Worm (Caenorhabditis elegans) whole organism, L2 larva: ENCODE measurements around the gene sqv-6.

ENCODE experiments used
- C34F6.9 ChIP-seq: fragments of 150-350 bp; optimal IDR thresholded peaks from 2 replicates; lab custom pipeline; 2014; ENCODE audit warnings: missing biosample characterization, missing genetic modification characterization
- F13H6.1 ChIP-seq: sonication (generic microtip); optimal IDR thresholded peaks from 2 replicates; lab custom pipeline; 2016; ENCODE audit warnings: missing genetic modification characterization, missing compliant biosample characterization
- R02D3.7 ChIP-seq: fragments of 150-350 bp; optimal IDR thresholded peaks from 2 replicates; lab custom pipeline; 2014; ENCODE audit warnings: missing biosample characterization, missing genetic modification characterization
- Y55F3AM.14 ChIP-seq: fragments of 200-800 bp; sonication (Bioruptor generic); optimal IDR thresholded peaks from 2 replicates; lab custom pipeline; 2018; ENCODE audit warnings: mild to moderate bottlenecking, missing genetic modification characterization, missing compliant biosample characterization
- alr-1 ChIP-seq: fragments of 150-350 bp; optimal IDR thresholded peaks from 2 replicates; lab custom pipeline; 2014; ENCODE audit warnings: missing biosample characterization, missing genetic modification characterization
- ama-1 ChIP-seq: fragments of 150-350 bp; optimal IDR thresholded peaks from 2 replicates; lab custom pipeline; 2018; ENCODE audit warnings: inconsistent platforms
- blmp-1 ChIP-seq: sonication (generic microtip); optimal IDR thresholded peaks from 2 replicates; lab custom pipeline; 2017; ENCODE audit warnings: missing genetic modification characterization, mild to moderate bottlenecking, missing compliant biosample characterization, antibody characterized with exemption, moderate library complexity; ENCODE audit not compliant: insufficient read depth
- ceh-16 ChIP-seq: fragments of 150-350 bp; optimal IDR thresholded peaks from 2 replicates; lab custom pipeline; 2014; ENCODE audit warnings: missing biosample characterization, missing genetic modification characterization
- ceh-82 ChIP-seq: fragments of 150-350 bp; optimal IDR thresholded peaks from 2 replicates; lab custom pipeline; 2014; ENCODE audit warnings: missing biosample characterization, missing genetic modification characterization
- crh-2 ChIP-seq: sonication (generic microtip); optimal IDR thresholded peaks from 2 replicates; lab custom pipeline; 2017; ENCODE audit warnings: missing biosample characterization, missing genetic modification characterization
- dmd-4 ChIP-seq: sonication (generic microtip); optimal IDR thresholded peaks from 2 replicates; lab custom pipeline; 2017; ENCODE audit warnings: missing biosample characterization, missing genetic modification characterization
- elt-1 ChIP-seq: fragments of 150-350 bp; optimal IDR thresholded peaks from 2 replicates; lab custom pipeline; 2014; ENCODE audit warnings: missing biosample characterization, missing genetic modification characterization
- elt-3 ChIP-seq: sonication (generic microtip); optimal IDR thresholded peaks from 2 replicates; lab custom pipeline; 2017; ENCODE audit warnings: missing biosample characterization, missing genetic modification characterization
- fos-1 ChIP-seq: fragments of 150-350 bp; optimal IDR thresholded peaks from 2 replicates; lab custom pipeline; 2014; ENCODE audit warnings: missing biosample characterization, missing genetic modification characterization
- gmeb-1 ChIP-seq: fragments of 150-350 bp; optimal IDR thresholded peaks from 2 replicates; lab custom pipeline; 2014; ENCODE audit warnings: missing biosample characterization, missing genetic modification characterization
- lin-13 ChIP-seq: fragments of 150-350 bp; optimal IDR thresholded peaks from 2 replicates; lab custom pipeline; 2014; ENCODE audit warnings: missing biosample characterization, missing genetic modification reagents, missing genetic modification characterization
- lin-39 ChIP-seq: fragments of 150-350 bp; optimal IDR thresholded peaks from 2 replicates; lab custom pipeline; 2014; ENCODE audit warnings: missing biosample characterization, missing genetic modification reagents, missing genetic modification characterization
- mab-5 ChIP-seq: fragments of 150-350 bp; optimal IDR thresholded peaks from 2 replicates; lab custom pipeline; 2014; ENCODE audit warnings: missing biosample characterization, missing genetic modification characterization
- mbf-1 ChIP-seq: sonication (generic microtip); optimal IDR thresholded peaks from 2 replicates; lab custom pipeline; 2017; ENCODE audit warnings: missing biosample characterization, missing genetic modification characterization
- nhr-11 ChIP-seq: fragments of 150-350 bp; optimal IDR thresholded peaks from 2 replicates; lab custom pipeline; 2014; ENCODE audit warnings: missing biosample characterization, missing genetic modification characterization
- nhr-12 ChIP-seq: fragments of 150-350 bp; optimal IDR thresholded peaks from 2 replicates; lab custom pipeline; 2014; ENCODE audit warnings: missing biosample characterization, missing genetic modification characterization
- nhr-129 ChIP-seq: fragments of 150-350 bp; optimal IDR thresholded peaks from 2 replicates; lab custom pipeline; 2014; ENCODE audit warnings: missing biosample characterization, missing genetic modification characterization
- nhr-21 ChIP-seq: fragments of 150-350 bp; optimal IDR thresholded peaks from 2 replicates; lab custom pipeline; 2014; ENCODE audit warnings: missing biosample characterization, missing genetic modification characterization
- nhr-23 ChIP-seq: fragments of 150-350 bp; optimal IDR thresholded peaks from 2 replicates; lab custom pipeline; 2014; ENCODE audit warnings: missing biosample characterization, missing genetic modification reagents, missing genetic modification characterization
- nhr-237 ChIP-seq: fragments of 150-350 bp; optimal IDR thresholded peaks from 2 replicates; lab custom pipeline; 2014; ENCODE audit warnings: missing biosample characterization, missing genetic modification characterization
- nhr-25 ChIP-seq: fragments of 150-350 bp; sonication (generic microtip); optimal IDR thresholded peaks from 3 replicates; lab custom pipeline; 2014; ENCODE audit warnings: missing biosample characterization, missing genetic modification characterization
- nhr-77 ChIP-seq: fragments of 150-350 bp; optimal IDR thresholded peaks from 2 replicates; lab custom pipeline; 2014; ENCODE audit warnings: missing biosample characterization, missing genetic modification characterization
- peb-1 ChIP-seq: fragments of 150-350 bp; optimal IDR thresholded peaks from 2 replicates; lab custom pipeline; 2014; ENCODE audit warnings: missing biosample characterization, missing genetic modification characterization
- sem-4 ChIP-seq: fragments of 150-350 bp; optimal IDR thresholded peaks from 2 replicates; lab custom pipeline; 2014; ENCODE audit warnings: missing biosample characterization, missing genetic modification reagents, missing genetic modification characterization
- skn-1 ChIP-seq: sonication (generic microtip); optimal IDR thresholded peaks from 2 replicates; lab custom pipeline; 2017; ENCODE audit warnings: missing biosample characterization, missing genetic modification characterization
- sma-9 ChIP-seq, 2 experiments: fragments of 150-350 bp in 1 of 2; sonication (generic microtip) in 1 of 2; optimal IDR thresholded peaks; 2 replicates each; lab custom pipeline; 2014 to 2016; ENCODE audit warnings: missing genetic modification characterization in 2 of 2, mild to moderate bottlenecking in 1 of 2, missing biosample characterization in 1 of 2, missing compliant biosample characterization in 1 of 2, missing genetic modification reagents in 1 of 2, moderate library complexity in 1 of 2
- snpc-4 ChIP-seq: fragments of 150-350 bp; optimal IDR thresholded peaks from 2 replicates; lab custom pipeline; 2014; ENCODE audit warnings: missing biosample characterization, missing genetic modification characterization
- unc-39 ChIP-seq: fragments of 150-350 bp; optimal IDR thresholded peaks from 2 replicates; lab custom pipeline; 2014; ENCODE audit warnings: missing biosample characterization, missing genetic modification characterization
- unc-62 ChIP-seq: fragments of 150-350 bp; optimal IDR thresholded peaks from 2 replicates; lab custom pipeline; 2014; ENCODE audit warnings: missing biosample characterization, missing genetic modification reagents, missing genetic modification characterization
- zag-1 ChIP-seq: fragments of 150-350 bp; optimal IDR thresholded peaks from 2 replicates; lab custom pipeline; 2014; ENCODE audit warnings: missing biosample characterization, missing genetic modification characterization
- ztf-1 ChIP-seq: fragments of 200-800 bp; sonication (Bioruptor generic); conservative IDR thresholded peaks from 2 replicates; pipeline ENCODE4 v1.3.6; 2022; ENCODE audit warnings: missing genetic modification characterization, missing compliant biosample characterization
- ztf-11 ChIP-seq: sonication (generic microtip); optimal IDR thresholded peaks from 2 replicates; lab custom pipeline; 2017; ENCODE audit warnings: missing biosample characterization, missing genetic modification characterization
- ztf-4 ChIP-seq: fragments of 150-350 bp; optimal IDR thresholded peaks from 2 replicates; lab custom pipeline; 2014; ENCODE audit warnings: missing biosample characterization, missing genetic modification characterization

sqv-6 gene

ce11 chrV:917488-917887 is 47.1 kb downstream of the sqv-6 start, which contains the start of gene H24K24.2:
Gene H24K24.2, plus strand, starts transcription at chrV:917788.
- TF ChIP-seq nhr-12 (tag; lab: Kevin White, UChicago) (no peak), sma-9 (GFP tag; optimal IDR thresholded peaks at IDR 0.05; lab: Kevin White, UChicago) (no peak), sma-9 (tag; optimal IDR thresholded peaks at IDR 0.05; lab: Kevin White, UChicago) (no peak), peb-1 (tag; lab: Kevin White, UChicago) (no peak), fos-1 (tag; lab: Kevin White, UChicago) (no peak), dmd-4 (no peak), nhr-21 (tag; lab: Kevin White, UChicago) (no peak), ztf-1 (GFP tag; lab: Robert Waterston, UW) (no peak), nhr-25 (no peak), unc-39 (no peak), elt-1 (tag; lab: Kevin White, UChicago) (no peak), mab-5 (tag; lab: Kevin White, UChicago) (no peak), nhr-77 (no peak), snpc-4 (tag; lab: Kevin White, UChicago) (no peak), nhr-237 (tag; lab: Kevin White, UChicago) (no peak), ama-1 (lab: Kevin White, UChicago) (no peak), crh-2 (tag; lab: Kevin White, UChicago) (no peak), mbf-1 (tag; lab: Kevin White, UChicago) (no peak), lin-13 (no peak), skn-1 (no peak), ztf-4 (tag; lab: Kevin White, UChicago) (no peak)

- TF ChIP-seq blmp-1 (no peak), sem-4 (no peak), lin-39 (tag; lab: Kevin White, UChicago) (no peak), nhr-237 (tag; lab: Kevin White, UChicago) (no peak), unc-62 (GFP tag; lab: Kevin White, UChicago) (no peak), gmeb-1 (no peak), mab-5 (tag; lab: Kevin White, UChicago) (no peak), ztf-4 (tag; lab: Kevin White, UChicago) (no peak), lin-13 (no peak), ztf-11 (tag; lab: Kevin White, UChicago) (no peak), alr-1 (no peak), nhr-21 (tag; lab: Kevin White, UChicago) (no peak), ceh-16 (tag; lab: Kevin White, UChicago) (no peak), nhr-11 (no peak), Y55F3AM.14 (GFP tag; lab: Kevin White, UChicago) (no peak), nhr-23 (tag; lab: Kevin White, UChicago) (no peak), dmd-4 (no peak), elt-3 (tag; lab: Kevin White, UChicago) (no peak)
Measured at ce11 chrV:915716-916115, 48.9 kb downstream of the sqv-6 start.

- TF ChIP-seq nhr-25 (no peak), ama-1 (lab: Kevin White, UChicago) (no peak), Y55F3AM.14 (GFP tag; lab: Kevin White, UChicago) (no peak), nhr-129 (tag; lab: Kevin White, UChicago) (no peak), ztf-11 (tag; lab: Kevin White, UChicago) (no peak), unc-39 (no peak), ceh-82 (tag; lab: Kevin White, UChicago) (no peak), sem-4 (no peak)
- TF ChIP-seq, all 48 proteins: peak for 0
Measured at ce11 chrV:911474-911873, 53.1 kb downstream of the sqv-6 start, which contains the start of gene adh-5. Gene adh-5, plus strand, starts transcription at chrV:911774.

- TF ChIP-seq crh-2 (tag; lab: Kevin White, UChicago) = peak; percentile 46
- no peak for TF ChIP-seq nhr-23 (tag; lab: Kevin White, UChicago)
- TF ChIP-seq mbf-1 (tag; lab: Kevin White, UChicago) = no peak
- TF ChIP-seq mab-5 (tag; lab: Kevin White, UChicago) = no peak
- TF ChIP-seq gmeb-1 = peak; percentile 2
- peak; percentile 65 for TF ChIP-seq fos-1 (tag; lab: Kevin White, UChicago)
Measured at ce11 chrV:910588-910987, 54.0 kb downstream of the sqv-6 start.

- TF ChIP-seq fos-1 (tag; lab: Kevin White, UChicago) (no peak), F13H6.1 (tag; lab: Kevin White, UChicago) (no peak), sma-9 (GFP tag; optimal IDR thresholded peaks at IDR 0.05; lab: Kevin White, UChicago) (no peak), sma-9 (tag; optimal IDR thresholded peaks at IDR 0.05; lab: Kevin White, UChicago) (no peak), ceh-16 (tag; lab: Kevin White, UChicago) (no peak), nhr-23 (tag; lab: Kevin White, UChicago) (no peak), zag-1 (tag; lab: Kevin White, UChicago) (no peak), ztf-11 (tag; lab: Kevin White, UChicago) (no peak), sem-4 (no peak), ztf-1 (GFP tag; lab: Robert Waterston, UW) (no peak), lin-39 (tag; lab: Kevin White, UChicago) (no peak), nhr-11 (no peak), R02D3.7 (tag; lab: Kevin White, UChicago) (no peak), C34F6.9 (no peak), snpc-4 (tag; lab: Kevin White, UChicago) (no peak), nhr-77 (no peak), mbf-1 (tag; lab: Kevin White, UChicago) (no peak), mab-5 (tag; lab: Kevin White, UChicago) (no peak), unc-39 (no peak), nhr-25 (no peak)
- TF ChIP-seq, all 48 proteins: peak for 0
Measured at ce11 chrV:908681-909080, 55.9 kb downstream of the sqv-6 start.
